Fruit fly (Drosophila melanogaster) S2 (cell line): ENCODE results near the gene CG43062.

Experiments used
- CG8478 ChIP-seq: fragments of >200 bp; optimal IDR thresholded peaks from 2 replicates; lab custom pipeline; 2018
- CTCF ChIP-seq, 2 experiments: fragments of >200 bp; optimal IDR thresholded peaks; 2 replicates each; lab custom pipeline; 2018

dm6 chr3R:11759185-11759731 is 9.1 kb downstream of the CG43062 start:
- TF ChIP-seq CG8478 (lab: Kevin White, UChicago) (no peak), CTCF (optimal IDR thresholded peaks at IDR 0.05; lab: Kevin White, UChicago) (no peak)
